Fruit fly (Drosophila melanogaster) Kc167 (cell line): ENCODE measurements around the gene CG1647.

Experiments
- Myc ChIP-seq: fragments of >200 bp; optimal IDR thresholded peaks from 2 replicates; lab custom pipeline; 2017; ENCODE audit warnings: missing external identifiers
- insv ChIP-seq: fragments of >200 bp; optimal IDR thresholded peaks from 3 replicates; lab custom pipeline; 2018; ENCODE audit warnings: missing external identifiers
- psq ChIP-seq: fragments of >200 bp; optimal IDR thresholded peaks from 2 replicates; lab custom pipeline; 2017; ENCODE audit warnings: missing external identifiers
- ttk ChIP-seq: sonication (Bioruptor generic); optimal IDR thresholded peaks from 2 replicates; lab custom pipeline; 2017; ENCODE audit warnings: missing external identifiers

dm6 chr3R:28858241-28858647 is 38.2 kb downstream of the CG1647 start:
- TF ChIP-seq insv (lab: Kevin White, UChicago), result no peak
- no peak for TF ChIP-seq ttk (lab: Kevin White, UChicago)
- no peak for TF ChIP-seq Myc (lab: Kevin White, UChicago)
- no peak for TF ChIP-seq psq (lab: Kevin White, UChicago)
